Worm (Caenorhabditis elegans): ENCODE measurements around the gene srh-4.

Gene srh-4

DNA sequence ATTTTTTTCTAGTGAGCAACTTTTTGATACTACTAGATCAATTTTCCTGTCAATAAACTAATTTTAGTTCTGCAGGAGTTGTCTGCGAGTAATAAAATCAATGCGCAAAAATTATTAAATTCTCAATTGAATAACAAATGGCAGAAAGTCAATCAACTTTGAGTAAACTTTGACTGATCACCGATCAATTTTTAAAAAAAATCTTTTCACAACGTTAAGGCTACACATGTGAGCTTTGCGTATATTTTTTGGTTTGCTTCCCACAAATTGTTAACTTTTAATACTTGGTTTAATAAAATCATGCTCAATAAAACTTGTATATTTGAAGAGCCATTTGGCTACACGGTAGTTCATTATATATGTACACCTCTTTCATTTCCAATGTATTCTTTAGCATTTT is 2.3 kb upstream of the srh-4 start, which contains the start of gene srh-7:
srh-7 (plus strand) TSS at position 301 of the 400 bp plus-strand sequence.
- no peak for TF ChIP-seq nfyb-1 (GFP tag; IDR thresholded peaks at IDR 0.05)
- TF ChIP-seq C06A6.2 (GFP tag; conservative IDR thresholded peaks at IDR 0.05), result no peak

DNA sequence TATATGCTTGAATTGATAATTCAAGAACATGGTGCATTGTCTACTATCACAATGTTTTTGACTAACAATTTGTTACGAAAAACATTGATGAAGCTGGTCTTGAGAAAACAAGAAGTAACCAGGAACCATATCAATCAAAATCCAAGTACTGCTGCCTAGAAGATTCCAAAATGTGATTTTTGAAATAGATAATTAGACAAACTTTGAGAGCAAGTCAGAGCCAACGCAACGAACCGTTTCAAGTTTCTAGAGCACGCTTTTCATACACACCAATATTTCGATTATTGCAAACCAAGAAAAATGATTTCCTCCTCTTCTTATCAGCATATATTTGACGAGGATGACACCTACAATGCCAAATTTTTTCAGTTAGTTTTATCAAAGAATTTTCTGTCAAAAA is 6.5 kb downstream of the srh-4 start, which contains the start of gene srw-89:
srw-89 (plus strand) TSS at position 301 of the 400 bp plus-strand sequence.
- no peak for TF ChIP-seq lsy-27 (tag; optimal IDR thresholded peaks at IDR 0.05; ENCODE audit: borderline replicate concordance, insufficient read depth)
- TF ChIP-seq ztf-18 (tag; optimal IDR thresholded peaks at IDR 0.05), result no peak
- TF ChIP-seq mes-4 (tag; optimal IDR thresholded peaks at IDR 0.05), result no peak
- no peak for TF ChIP-seq ets-4 (GFP tag; optimal IDR thresholded peaks at IDR 0.05)
- TF ChIP-seq F52B5.7 (tag; optimal IDR thresholded peaks at IDR 0.05), result no peak
- TF ChIP-seq snpc-4 (GFP tag; optimal IDR thresholded peaks at IDR 0.05), result no peak
- no peak for TF ChIP-seq snpc-4 (tag; optimal IDR thresholded peaks at IDR 0.05)
- TF ChIP-seq B0336.3 (GFP tag; IDR thresholded peaks at IDR 0.05), result no peak
- no peak for TF ChIP-seq hrde-1 (tag; optimal IDR thresholded peaks at IDR 0.05; ENCODE audit: borderline replicate concordance)
- TF ChIP-seq Y53F4B.3 (GFP tag; IDR thresholded peaks at IDR 0.05), result no peak

DNA sequence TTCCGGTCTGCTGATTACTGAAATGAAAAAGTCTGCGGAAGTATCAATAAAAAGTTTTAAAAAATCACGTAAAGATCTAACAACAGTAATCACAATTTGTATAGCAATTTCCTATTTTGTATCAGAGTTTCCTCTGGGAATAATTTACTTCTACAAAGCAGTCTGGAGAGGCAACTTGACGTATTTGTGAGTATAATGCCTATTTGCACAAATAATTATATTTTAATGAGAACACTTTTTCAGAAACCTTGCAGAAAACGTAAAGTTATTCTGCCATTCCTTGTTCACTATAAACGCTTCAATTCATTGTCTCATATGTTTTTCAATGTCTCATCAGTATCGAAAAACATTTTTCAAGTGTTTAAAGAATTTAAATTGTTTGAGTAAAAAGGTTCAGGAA is 8.3 kb downstream of the srh-4 start:
- TF ChIP-seq pha-4 (tag; optimal IDR thresholded peaks at IDR 0.05) (no peak), efl-1 (GFP tag; optimal IDR thresholded peaks at IDR 0.05) (no peak)

DNA sequence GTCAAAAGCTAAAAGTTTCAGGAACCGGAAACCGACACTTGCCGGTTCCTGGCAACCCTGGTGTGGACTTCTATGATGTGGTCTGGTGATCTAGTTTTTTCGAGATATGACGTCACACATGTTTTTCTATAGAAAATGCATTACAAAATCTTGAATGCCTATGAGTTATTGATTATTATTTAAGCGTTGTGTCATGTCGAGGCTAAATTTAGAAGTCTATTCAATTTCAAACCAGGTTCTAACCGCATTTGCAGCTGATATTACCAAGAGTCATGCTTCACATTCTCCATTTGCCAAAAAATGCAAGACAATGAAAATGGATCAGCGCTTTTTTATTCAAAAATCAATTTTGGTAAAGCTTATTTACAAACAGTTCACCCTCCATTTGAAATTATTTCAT is 8.9 kb downstream of the srh-4 start, which contains the start of gene K09D9.3:
K09D9.3 (plus strand) TSS at position 301 of the 400 bp plus-strand sequence.
- TF ChIP-seq xnd-1 (tag; optimal IDR thresholded peaks at IDR 0.05) (no peak), F49E8.2 (tag; optimal IDR thresholded peaks at IDR 0.05; ENCODE audit: insufficient read depth) (no peak), tlf-1 (GFP tag; optimal IDR thresholded peaks at IDR 0.05) (no peak), F55B11.4 (tag; optimal IDR thresholded peaks at IDR 0.05; ENCODE audit: borderline replicate concordance, insufficient read depth) (no peak), gei-17 (GFP tag; optimal IDR thresholded peaks at IDR 0.05) (no peak), dpl-1 (GFP tag; optimal IDR thresholded peaks at IDR 0.05) (no peak), egl-18 (GFP tag; IDR thresholded peaks at IDR 0.05) (no peak), F22D6.2 (tag; optimal IDR thresholded peaks at IDR 0.05) (no peak), aptf-3 (GFP tag; IDR thresholded peaks at IDR 0.05) (no peak), sdz-38 (tag; optimal IDR thresholded peaks at IDR 0.05) (no peak), chd-7 (tag; optimal IDR thresholded peaks at IDR 0.05) (no peak), aptf-2 (GFP tag; conservative IDR thresholded peaks at IDR 0.05) (no peak), ekl-4 (GFP tag; IDR thresholded peaks at IDR 0.05) (no peak), F10E7.11 (tag; optimal IDR thresholded peaks at IDR 0.05) (no peak), ceh-27 (GFP tag; optimal IDR thresholded peaks at IDR 0.05) (no peak), K11D2.4 (GFP tag; IDR thresholded peaks at IDR 0.05) (no peak), mes-4 (tag; optimal IDR thresholded peaks at IDR 0.05) (no peak), mxl-1 (tag; optimal IDR thresholded peaks at IDR 0.05) (no peak), dox-1 (GFP tag; IDR thresholded peaks at IDR 0.05) (no peak), pha-4 (tag; optimal IDR thresholded peaks at IDR 0.05) (no peak)

DNA sequence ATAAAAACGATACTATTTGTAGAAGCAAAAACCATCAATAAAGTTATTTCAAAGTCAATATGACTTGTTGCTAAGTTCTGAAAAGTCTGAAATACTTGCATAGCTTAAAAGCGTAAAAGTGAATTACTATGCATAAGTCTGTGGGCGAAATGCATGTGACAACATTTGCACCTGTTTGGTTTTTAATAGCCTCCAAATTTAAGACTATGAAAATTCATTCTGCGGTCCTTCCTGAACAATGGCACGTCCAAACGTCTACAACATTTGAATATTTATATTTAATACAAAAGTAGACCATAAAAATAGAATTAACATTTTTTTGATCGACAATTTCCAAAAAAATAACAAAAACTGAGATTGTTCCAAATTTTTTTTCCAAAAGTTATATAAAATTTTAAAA is 11.5 kb downstream of the srh-4 start, which contains the start of gene K09D9.14:
K09D9.14 (minus strand) TSS at position 101 of the 400 bp plus-strand sequence.
- TF ChIP-seq nhr-90 (tag; optimal IDR thresholded peaks at IDR 0.05) (no peak), hsf-1 (GFP tag; IDR thresholded peaks at IDR 0.05) (no peak), tlf-1 (GFP tag; optimal IDR thresholded peaks at IDR 0.05) (no peak), snpc-3.4 (tag; optimal IDR thresholded peaks at IDR 0.05) (no peak), attf-6 (GFP tag; IDR thresholded peaks at IDR 0.05) (no peak), ztf-22 (GFP tag; optimal IDR thresholded peaks at IDR 0.05) (no peak), F39B2.1 (GFP tag; IDR thresholded peaks at IDR 0.05) (no peak), sptf-2 (GFP tag; optimal IDR thresholded peaks at IDR 0.05) (no peak), ztf-28 (GFP tag; IDR thresholded peaks at IDR 0.05) (no peak), attf-3 (GFP tag; conservative IDR thresholded peaks at IDR 0.05) (no peak)

Measured in whole organism, young adult.